Fruit fly (Drosophila melanogaster) whole organism, embryonic: ENCODE results near the gene CG32369.
A peak's percentile ranks its signal among the peaks of the same experiment; 100 is the strongest.

Source experiments
- Aef1 ChIP-seq: fragments of 200-800 bp; sonication (Bioruptor generic); IDR thresholded peaks from 3 replicates; pipeline ENCODE4 v1.3.6; 2022; ENCODE audit warnings: missing biosample characterization, missing genetic modification characterization
- Atf-2 ChIP-seq: fragments of 200-800 bp; sonication (Bioruptor generic); optimal IDR thresholded peaks from 2 replicates; lab custom pipeline; 2016; ENCODE audit warnings: missing biosample characterization, missing genetic modification characterization
- Atf3 ChIP-seq: fragments of 200-800 bp; sonication (Bioruptor generic); optimal IDR thresholded peaks from 3 replicates; lab custom pipeline; 2016; ENCODE audit warnings: missing biosample characterization, missing genetic modification characterization
- C15 ChIP-seq: fragments of 200-800 bp; sonication (Bioruptor generic); IDR thresholded peaks from 3 replicates; pipeline ENCODE4 v1.3.6; 2022; ENCODE audit warnings: missing biosample characterization, missing genetic modification characterization
- CG1024 ChIP-seq: fragments of 200-800 bp; sonication (Bioruptor generic); IDR thresholded peaks from 2 replicates; pipeline ENCODE4 v1.3.6; 2022; ENCODE audit warnings: missing biosample characterization, missing genetic modification characterization
- CG10366 ChIP-seq: fragments of 200-800 bp; sonication (Bioruptor generic); IDR thresholded peaks from 2 replicates; pipeline ENCODE4 v1.3.6; 2022; ENCODE audit warnings: missing biosample characterization, missing genetic modification characterization
- CG11247 ChIP-seq: fragments of 200-800 bp; sonication (Bioruptor generic); IDR thresholded peaks from 2 replicates; pipeline ENCODE4 v1.3.6; 2022; ENCODE audit warnings: missing biosample characterization, missing genetic modification characterization
- CG11723 ChIP-seq: fragments of 200-800 bp; sonication (Bioruptor generic); optimal IDR thresholded peaks from 2 replicates; lab custom pipeline; 2017; ENCODE audit warnings: missing biosample characterization, mild to moderate bottlenecking, missing genetic modification characterization
- CG12104 ChIP-seq: fragments of 200-800 bp; sonication (Bioruptor generic); optimal IDR thresholded peaks from 3 replicates; lab custom pipeline; 2016; ENCODE audit warnings: missing biosample characterization, missing genetic modification characterization
- CG12391 ChIP-seq: fragments of 200-800 bp; sonication (Bioruptor generic); optimal IDR thresholded peaks from 3 replicates; lab custom pipeline; 2018; ENCODE audit warnings: missing biosample characterization, mild to moderate bottlenecking, missing genetic modification characterization, moderate library complexity
- CG13424 ChIP-seq: fragments of 200-800 bp; sonication (Bioruptor generic); optimal IDR thresholded peaks from 2 replicates; lab custom pipeline; 2019; ENCODE audit warnings: missing biosample characterization, mild to moderate bottlenecking, missing genetic modification characterization, moderate library complexity
- CG13775 ChIP-seq: fragments of 200-800 bp; sonication (Bioruptor generic); optimal IDR thresholded peaks from 3 replicates; lab custom pipeline; 2017; ENCODE audit warnings: missing biosample characterization, mild to moderate bottlenecking, missing genetic modification characterization
- CG14667 ChIP-seq: fragments of 200-800 bp; sonication (Bioruptor generic); IDR thresholded peaks from 2 replicates; pipeline ENCODE4 v1.3.6; 2022; ENCODE audit warnings: missing biosample characterization, missing genetic modification characterization
- CG14965 ChIP-seq: fragments of 200-800 bp; sonication (Bioruptor generic); optimal IDR thresholded peaks from 2 replicates; lab custom pipeline; 2016; ENCODE audit warnings: missing biosample characterization, missing genetic modification characterization, borderline replicate concordance
- CG1647 ChIP-seq: fragments of 200-800 bp; sonication (Bioruptor generic); optimal IDR thresholded peaks from 3 replicates; lab custom pipeline; 2016; ENCODE audit warnings: missing biosample characterization, missing genetic modification characterization
- CG16813 ChIP-seq: fragments of 200-800 bp; sonication (Bioruptor generic); IDR thresholded peaks from 3 replicates; pipeline ENCODE4 v1.3.6; 2022; ENCODE audit warnings: missing biosample characterization, missing genetic modification characterization; ENCODE audit not compliant: partially characterized antibody
- CG17361 ChIP-seq: fragments of 200-800 bp; sonication (Bioruptor generic); IDR thresholded peaks from 3 replicates; pipeline ENCODE4 v1.3.6; 2022; ENCODE audit warnings: missing biosample characterization, missing genetic modification characterization
- CG17912 ChIP-seq: fragments of 200-800 bp; sonication (Bioruptor generic); optimal IDR thresholded peaks from 2 replicates; lab custom pipeline; 2018; ENCODE audit warnings: missing biosample characterization, mild to moderate bottlenecking, missing genetic modification characterization
- CG2120 ChIP-seq: fragments of 200-800 bp; sonication (Bioruptor generic); optimal IDR thresholded peaks from 3 replicates; lab custom pipeline; 2016; ENCODE audit warnings: missing biosample characterization, missing genetic modification characterization
- CG30020 ChIP-seq: fragments of 200-800 bp; optimal IDR thresholded peaks from 2 replicates; lab custom pipeline; 2019; ENCODE audit warnings: missing biosample characterization, mild to moderate bottlenecking, missing genetic modification characterization, moderate library complexity
- CG3065 ChIP-seq: fragments of 200-800 bp; sonication (Bioruptor generic); optimal IDR thresholded peaks from 2 replicates; lab custom pipeline; 2016; ENCODE audit warnings: missing biosample characterization, missing genetic modification characterization
- CG31441 ChIP-seq: fragments of 200-800 bp; sonication (Bioruptor generic); IDR thresholded peaks from 2 replicates; pipeline ENCODE4 v1.3.6; 2022; ENCODE audit warnings: missing biosample characterization, missing genetic modification characterization
- CG32532 ChIP-seq: fragments of 200-800 bp; sonication (Bioruptor generic); IDR thresholded peaks from 2 replicates; pipeline ENCODE4 v1.3.6; 2022; ENCODE audit warnings: missing biosample characterization, missing genetic modification characterization
- CG32772 ChIP-seq: fragments of 200-800 bp; sonication (Bioruptor generic); IDR thresholded peaks from 2 replicates; pipeline ENCODE4 v1.3.6; 2022; ENCODE audit warnings: missing biosample characterization, missing genetic modification characterization
- CG3726 ChIP-seq: fragments of 200-800 bp; sonication (Bioruptor generic); IDR thresholded peaks from 3 replicates; pipeline ENCODE4, ENCODE4 v1.3.6; 2022; ENCODE audit warnings: missing biosample characterization, missing genetic modification characterization
- CG4424 ChIP-seq: fragments of 200-800 bp; sonication (Bioruptor generic); optimal IDR thresholded peaks from 3 replicates; lab custom pipeline; 2016; ENCODE audit warnings: missing biosample characterization, missing genetic modification characterization
- CG7357 ChIP-seq: fragments of 200-800 bp; sonication (Bioruptor generic); IDR thresholded peaks from 3 replicates; pipeline ENCODE4 v1.3.6; 2022; ENCODE audit warnings: missing biosample characterization, missing genetic modification characterization
- CG7556 ChIP-seq: fragments of 200-800 bp; sonication (Bioruptor generic); optimal IDR thresholded peaks from 2 replicates; lab custom pipeline; 2017; ENCODE audit warnings: missing biosample characterization, mild to moderate bottlenecking, missing genetic modification characterization
- CG9876 ChIP-seq: fragments of 200-800 bp; sonication (Bioruptor generic); optimal IDR thresholded peaks from 2 replicates; lab custom pipeline; 2016; ENCODE audit warnings: missing biosample characterization, missing genetic modification characterization
- D19A ChIP-seq: fragments of 200-800 bp; optimal IDR thresholded peaks from 3 replicates; lab custom pipeline; 2019; ENCODE audit warnings: missing biosample characterization, mild to moderate bottlenecking, missing genetic modification characterization, moderate library complexity
- Deaf1 ChIP-seq: fragments of 200-800 bp; optimal IDR thresholded peaks from 3 replicates; lab custom pipeline; 2019; ENCODE audit warnings: missing biosample characterization, mild to moderate bottlenecking, missing genetic modification characterization, moderate library complexity
- H2.0 ChIP-seq: fragments of 200-800 bp; sonication (Bioruptor generic); IDR thresholded peaks from 2 replicates; pipeline ENCODE4 v1.3.6; 2022; ENCODE audit warnings: missing biosample characterization, missing genetic modification characterization
- HmgD ChIP-seq: fragments of 200-800 bp; sonication (Bioruptor generic); optimal IDR thresholded peaks from 3 replicates; lab custom pipeline; 2016; ENCODE audit warnings: missing biosample characterization, missing genetic modification characterization
- Hmx ChIP-seq: fragments of 200-800 bp; sonication (Bioruptor generic); optimal IDR thresholded peaks from 2 replicates; lab custom pipeline; 2016; ENCODE audit warnings: missing biosample characterization, missing genetic modification characterization
- Lhr ChIP-seq: fragments of 200-800 bp; sonication (Bioruptor generic); optimal IDR thresholded peaks from 3 replicates; lab custom pipeline; 2017; ENCODE audit warnings: mild to moderate bottlenecking, missing biosample characterization, missing genetic modification reagents, missing genetic modification characterization
- Opbp ChIP-seq: fragments of 200-800 bp; sonication (Bioruptor generic); IDR thresholded peaks from 3 replicates; pipeline ENCODE4 v1.3.6; 2022; ENCODE audit warnings: missing biosample characterization, missing genetic modification characterization; ENCODE audit not compliant: partially characterized antibody
- Rfx ChIP-seq: fragments of 200-800 bp; sonication (Bioruptor generic); IDR thresholded peaks from 2 replicates; pipeline ENCODE4 v1.3.6; 2022; ENCODE audit warnings: missing biosample characterization, missing genetic modification characterization
- Sox102F ChIP-seq: fragments of 200-800 bp; sonication (Bioruptor generic); optimal IDR thresholded peaks from 2 replicates; lab custom pipeline; 2018; ENCODE audit warnings: missing biosample characterization, mild to moderate bottlenecking, missing genetic modification characterization, moderate library complexity
- Usf ChIP-seq: fragments of 200-800 bp; sonication (Bioruptor generic); optimal IDR thresholded peaks from 2 replicates; lab custom pipeline; 2017; ENCODE audit warnings: missing genotype, missing biosample characterization, missing genetic modification characterization
- bab2 ChIP-seq: fragments of 200-800 bp; sonication (Bioruptor generic); optimal IDR thresholded peaks from 2 replicates; lab custom pipeline; 2016; ENCODE audit warnings: missing biosample characterization, missing genetic modification characterization
- btn ChIP-seq: fragments of 200-800 bp; sonication (Bioruptor generic); optimal IDR thresholded peaks from 2 replicates; lab custom pipeline; 2016; ENCODE audit warnings: missing biosample characterization, missing genetic modification characterization
- dimm ChIP-seq: fragments of 200-800 bp; sonication (Bioruptor generic); IDR thresholded peaks from 2 replicates; pipeline ENCODE4 v1.3.6; 2022; ENCODE audit warnings: missing biosample characterization, missing genetic modification characterization
- jumu ChIP-seq: fragments of 200-800 bp; sonication (Bioruptor generic); optimal IDR thresholded peaks from 3 replicates; lab custom pipeline; 2016; ENCODE audit warnings: missing biosample characterization, missing genetic modification characterization
- luna ChIP-seq: fragments of 200-800 bp; sonication (Bioruptor generic); optimal IDR thresholded peaks from 2 replicates; lab custom pipeline; 2016; ENCODE audit warnings: missing biosample characterization, missing genetic modification characterization
- oc ChIP-seq: fragments of 200-800 bp; sonication (Bioruptor generic); optimal IDR thresholded peaks from 2 replicates; lab custom pipeline; 2018; ENCODE audit warnings: missing biosample characterization, mild to moderate bottlenecking, missing genetic modification characterization, moderate library complexity
- org-1 ChIP-seq: fragments of 200-800 bp; sonication (Bioruptor generic); optimal IDR thresholded peaks from 2 replicates; lab custom pipeline; 2017; ENCODE audit warnings: missing biosample characterization, missing genetic modification characterization
- pros ChIP-seq: fragments of 200-800 bp; sonication (Bioruptor generic); optimal IDR thresholded peaks from 3 replicates; lab custom pipeline; 2019; ENCODE audit warnings: missing biosample characterization, mild to moderate bottlenecking, missing genetic modification characterization, moderate library complexity
- ranshi ChIP-seq: fragments of 200-800 bp; sonication (Bioruptor generic); IDR thresholded peaks from 2 replicates; pipeline ENCODE4 v1.3.6; 2022; ENCODE audit warnings: missing biosample characterization, missing genetic modification characterization
- slp2 ChIP-seq: fragments of 200-800 bp; sonication (Bioruptor generic); optimal IDR thresholded peaks from 2 replicates; lab custom pipeline; 2016; ENCODE audit warnings: missing biosample characterization, missing genetic modification characterization
- toy ChIP-seq: fragments of 200-800 bp; sonication (Bioruptor generic); IDR thresholded peaks from 2 replicates; pipeline ENCODE4 v1.3.6; 2022; ENCODE audit warnings: missing biosample characterization, missing genetic modification characterization
- tx ChIP-seq: fragments of 200-800 bp; sonication (Bioruptor generic); optimal IDR thresholded peaks from 2 replicates; lab custom pipeline; 2016; ENCODE audit warnings: missing biosample characterization, missing genetic modification characterization

The CG32369 gene

dm6 chr3L:7809289-7810099, at the start of gene CG32369 (continued):
- TF ChIP-seq Atf3 (GFP tag; lab: Kevin White, UChicago): no peak
- TF ChIP-seq CG9876 (GFP tag; lab: Kevin White, UChicago): no peak
- no peak for TF ChIP-seq CG1647 (GFP tag; lab: Kevin White, UChicago)
- TF ChIP-seq CG12104 (GFP tag; lab: Kevin White, UChicago): no peak
- TF ChIP-seq CG30020: no peak
- no peak for TF ChIP-seq HmgD (GFP tag; lab: Kevin White, UChicago)
- no peak for TF ChIP-seq CG7357 (GFP tag; lab: Robert Waterston, UW)
- TF ChIP-seq CG11247 (GFP tag; lab: Robert Waterston, UW): no peak
- TF ChIP-seq btn: no peak
- TF ChIP-seq Lhr (GFP tag; lab: Kevin White, UChicago): no peak
- TF ChIP-seq Sox102F: peak; percentile 7
- no peak for TF ChIP-seq CG10366 (GFP tag; lab: Robert Waterston, UW)
- TF ChIP-seq C15 (GFP tag; lab: Robert Waterston, UW): peak; percentile 44; the same call in 1 of the 3 replicates
- TF ChIP-seq CG17361: no peak
- TF ChIP-seq CG13424: peak; percentile 32
- TF ChIP-seq CG16813 (GFP tag; lab: Robert Waterston, UW): no peak
- TF ChIP-seq oc: no peak
- TF ChIP-seq H2.0 (GFP tag; lab: Robert Waterston, UW): no peak
- no peak for TF ChIP-seq CG3065 (GFP tag; lab: Kevin White, UChicago)
- 0 out of 2 replicates have a peak, but pooled peaks have one; percentile 15 for TF ChIP-seq CG32772 (GFP tag; lab: Robert Waterston, UW)
- TF ChIP-seq bab2: no peak
- TF ChIP-seq CG13775 (GFP tag; lab: Kevin White, UChicago): no peak
- TF ChIP-seq ranshi (GFP tag; lab: Robert Waterston, UW): no peak; the same call in 1 of the 2 replicates
- TF ChIP-seq Aef1 (GFP tag; lab: Robert Waterston, UW): no peak
- no peak for TF ChIP-seq Deaf1 (tag; lab: Kevin White, UChicago)
- peak; percentile 62 for TF ChIP-seq CG32532 (GFP tag; lab: Robert Waterston, UW)
- TF ChIP-seq CG11723 (GFP tag; lab: Kevin White, UChicago): peak; percentile 2
- TF ChIP-seq CG14965: no peak
- TF ChIP-seq CG7556 (GFP tag; lab: Kevin White, UChicago): no peak
- TF ChIP-seq Hmx (GFP tag; lab: Kevin White, UChicago): no peak
- TF ChIP-seq CG14667 (GFP tag; lab: Robert Waterston, UW): no peak
- TF ChIP-seq org-1 (GFP tag; lab: Kevin White, UChicago): no peak
- no peak for TF ChIP-seq slp2 (GFP tag; lab: Kevin White, UChicago)
- peak; percentile 22 for TF ChIP-seq CG12391
- TF ChIP-seq CG1024 (GFP tag; lab: Robert Waterston, UW): no peak
- TF ChIP-seq Usf (GFP tag; lab: Kevin White, UChicago): no peak
- TF ChIP-seq Rfx (GFP tag; lab: Robert Waterston, UW): 0 out of 2 replicates have a peak, but pooled peaks have one; percentile 32
- no peak; the same call in 2 of the 3 replicates for TF ChIP-seq Opbp (GFP tag; lab: Robert Waterston, UW)
- no peak for TF ChIP-seq CG3726
- TF ChIP-seq CG2120 (GFP tag; lab: Kevin White, UChicago): peak; percentile 24
- no peak for TF ChIP-seq dimm (GFP tag; lab: Robert Waterston, UW)
- TF ChIP-seq toy: no peak
- TF ChIP-seq Atf-2 (GFP tag; lab: Kevin White, UChicago): no peak
- peak; percentile 22 for TF ChIP-seq CG17912
- TF ChIP-seq tx (GFP tag; lab: Kevin White, UChicago): no peak
- no peak for TF ChIP-seq D19A (tag; lab: Kevin White, UChicago)
- no peak for TF ChIP-seq jumu (GFP tag; lab: Kevin White, UChicago)
- TF ChIP-seq CG4424 (GFP tag; lab: Kevin White, UChicago): no peak
- TF ChIP-seq pros: no peak
- TF ChIP-seq luna (GFP tag; lab: Kevin White, UChicago): no peak
- TF ChIP-seq CG31441 (GFP tag; lab: Robert Waterston, UW): no peak
